Worm (Caenorhabditis elegans): ENCODE measurements around the gene dach-1.

Gene dach-1

ce11 chrV:3916480-3916879 lies 33.3 kb upstream of the dach-1 start, which contains the start of gene srx-67:
TSS of gene srx-67 (plus strand) at chrV:3916780.
- TF ChIP-seq tbx-37 (GFP tag; conservative IDR thresholded peaks at IDR 0.05), result no peak

- TF ChIP-seq hmbx-1 (tag; optimal IDR thresholded peaks at IDR 0.05) (no peak), ceh-13 (GFP tag; optimal IDR thresholded peaks at IDR 0.05) (no peak), tbx-11 (GFP tag; IDR thresholded peaks at IDR 0.05) (no peak), ama-1 (optimal IDR thresholded peaks at IDR 0.05) (no peak), hnd-1 (tag; optimal IDR thresholded peaks at IDR 0.05) (no peak)
Observed at ce11 chrV:3919289-3919688, 30.5 kb upstream of the dach-1 start, which contains the start of gene srx-66. TSS of gene srx-66 (plus strand) at chrV:3919589.

- TF ChIP-seq aly-1 (tag; optimal IDR thresholded peaks at IDR 0.05), result no peak
- no peak for TF ChIP-seq hnd-1 (tag; optimal IDR thresholded peaks at IDR 0.05)
- TF ChIP-seq ceh-13 (GFP tag; optimal IDR thresholded peaks at IDR 0.05), result no peak
- no peak for TF ChIP-seq tbx-11 (GFP tag; IDR thresholded peaks at IDR 0.05)
- TF ChIP-seq tra-4 (tag; optimal IDR thresholded peaks at IDR 0.05), result no peak
- TF ChIP-seq hmg-4 (GFP tag; optimal IDR thresholded peaks at IDR 0.05), result no peak
- TF ChIP-seq B0310.2 (tag; optimal IDR thresholded peaks at IDR 0.05), result no peak
- no peak for TF ChIP-seq ceh-36 (tag; optimal IDR thresholded peaks at IDR 0.05)
- TF ChIP-seq sea-1 (GFP tag; conservative IDR thresholded peaks at IDR 0.05), result no peak
- TF ChIP-seq scrt-1 (GFP tag; IDR thresholded peaks at IDR 0.05), result no peak
Observed at ce11 chrV:3921635-3922034, 28.2 kb upstream of the dach-1 start, which contains the start of gene srx-65. TSS of gene srx-65 (plus strand) at chrV:3921935.

ce11 chrV:3922547-3922946 lies 27.3 kb upstream of the dach-1 start:
- TF ChIP-seq tbx-37 (GFP tag; conservative IDR thresholded peaks at IDR 0.05), result no peak
- TF ChIP-seq hmbx-1 (tag; optimal IDR thresholded peaks at IDR 0.05), result no peak
- no peak for TF ChIP-seq ceh-13 (GFP tag; optimal IDR thresholded peaks at IDR 0.05)
- no peak for TF ChIP-seq tra-4 (tag; optimal IDR thresholded peaks at IDR 0.05)
- TF ChIP-seq tbx-11 (GFP tag; IDR thresholded peaks at IDR 0.05), result no peak
- TF ChIP-seq B0310.2 (tag; optimal IDR thresholded peaks at IDR 0.05), result no peak
- TF ChIP-seq ceh-36 (tag; optimal IDR thresholded peaks at IDR 0.05), result no peak
- no peak for TF ChIP-seq flt-1 (GFP tag; IDR thresholded peaks at IDR 0.05)
- no peak for TF ChIP-seq F13C5.2 (tag; optimal IDR thresholded peaks at IDR 0.05)
- no peak for TF ChIP-seq ets-7 (tag; optimal IDR thresholded peaks at IDR 0.05)
- no peak for TF ChIP-seq hmg-4 (GFP tag; optimal IDR thresholded peaks at IDR 0.05)
- no peak for TF ChIP-seq pes-1 (GFP tag; IDR thresholded peaks at IDR 0.05)

- TF ChIP-seq ceh-13 (GFP tag; optimal IDR thresholded peaks at IDR 0.05) (no peak), hmbx-1 (tag; optimal IDR thresholded peaks at IDR 0.05) (no peak)
Observed at ce11 chrV:3927522-3927921, 22.3 kb upstream of the dach-1 start.

ce11 chrV:3929099-3929498 lies 20.7 kb upstream of the dach-1 start, which contains the start of gene srx-64:
TSS of gene srx-64 (plus strand) at chrV:3929399.
- TF ChIP-seq ceh-36 (tag; optimal IDR thresholded peaks at IDR 0.05) (no peak), scrt-1 (GFP tag; IDR thresholded peaks at IDR 0.05) (no peak), ets-7 (tag; optimal IDR thresholded peaks at IDR 0.05) (no peak), ceh-13 (GFP tag; optimal IDR thresholded peaks at IDR 0.05) (no peak), aly-1 (tag; optimal IDR thresholded peaks at IDR 0.05) (no peak), tbx-37 (GFP tag; conservative IDR thresholded peaks at IDR 0.05) (no peak), flt-1 (GFP tag; IDR thresholded peaks at IDR 0.05) (no peak), hmbx-1 (tag; optimal IDR thresholded peaks at IDR 0.05) (no peak), ama-1 (optimal IDR thresholded peaks at IDR 0.05) (no peak), F13C5.2 (tag; optimal IDR thresholded peaks at IDR 0.05) (no peak), hmg-4 (GFP tag; optimal IDR thresholded peaks at IDR 0.05) (no peak), pes-1 (GFP tag; IDR thresholded peaks at IDR 0.05) (no peak), tra-4 (tag; optimal IDR thresholded peaks at IDR 0.05) (no peak), B0310.2 (tag; optimal IDR thresholded peaks at IDR 0.05) (no peak), hnd-1 (tag; optimal IDR thresholded peaks at IDR 0.05) (no peak), tbx-11 (GFP tag; IDR thresholded peaks at IDR 0.05) (no peak), sea-1 (GFP tag; conservative IDR thresholded peaks at IDR 0.05) (no peak)

ce11 chrV:3931326-3931725 lies 18.5 kb upstream of the dach-1 start, which contains the start of gene srx-63:
TSS of gene srx-63 (plus strand) at chrV:3931626.
- no peak for TF ChIP-seq ceh-36 (tag; optimal IDR thresholded peaks at IDR 0.05)

- no peak for TF ChIP-seq aly-1 (tag; optimal IDR thresholded peaks at IDR 0.05)
- no peak for TF ChIP-seq pes-1 (GFP tag; IDR thresholded peaks at IDR 0.05)
- TF ChIP-seq hmg-4 (GFP tag; optimal IDR thresholded peaks at IDR 0.05), result no peak
- TF ChIP-seq ama-1 (optimal IDR thresholded peaks at IDR 0.05), result no peak
- TF ChIP-seq tbx-11 (GFP tag; IDR thresholded peaks at IDR 0.05), result no peak
Observed at ce11 chrV:3935892-3936478, 13.8 kb upstream of the dach-1 start, which contains the start of gene cyp-35A5. TSS of gene cyp-35A5 (plus strand) at chrV:3936326.

- TF ChIP-seq tbx-11 (GFP tag; IDR thresholded peaks at IDR 0.05) (no peak), F13C5.2 (tag; optimal IDR thresholded peaks at IDR 0.05) (no peak), B0310.2 (tag; optimal IDR thresholded peaks at IDR 0.05) (no peak)
Observed at ce11 chrV:3938789-3939188, 11.0 kb upstream of the dach-1 start, which contains the start of gene cyp-35B1. TSS of gene cyp-35B1 (plus strand) at chrV:3939032.
